Worm (Caenorhabditis elegans) whole organism, L2 larva: ENCODE measurements around the gene T27E4.7.

Source experiments
- C34F6.9 ChIP-seq: fragments of 150-350 bp; optimal IDR thresholded peaks from 2 replicates; lab custom pipeline; 2014; ENCODE audit warnings: missing biosample characterization, missing genetic modification characterization
- F13H6.1 ChIP-seq: sonication (generic microtip); optimal IDR thresholded peaks from 2 replicates; lab custom pipeline; 2016; ENCODE audit warnings: missing genetic modification characterization, missing compliant biosample characterization
- R02D3.7 ChIP-seq: fragments of 150-350 bp; optimal IDR thresholded peaks from 2 replicates; lab custom pipeline; 2014; ENCODE audit warnings: missing biosample characterization, missing genetic modification characterization
- Y55F3AM.14 ChIP-seq: fragments of 200-800 bp; sonication (Bioruptor generic); optimal IDR thresholded peaks from 2 replicates; lab custom pipeline; 2018; ENCODE audit warnings: mild to moderate bottlenecking, missing genetic modification characterization, missing compliant biosample characterization
- aly-2 ChIP-seq: fragments of 150-350 bp; optimal IDR thresholded peaks from 2 replicates; lab custom pipeline; 2014; ENCODE audit warnings: missing biosample characterization, missing genetic modification characterization
- blmp-1 ChIP-seq: sonication (generic microtip); optimal IDR thresholded peaks from 2 replicates; lab custom pipeline; 2017; ENCODE audit warnings: missing genetic modification characterization, mild to moderate bottlenecking, missing compliant biosample characterization, antibody characterized with exemption, moderate library complexity; ENCODE audit not compliant: insufficient read depth
- ceh-16 ChIP-seq: fragments of 150-350 bp; optimal IDR thresholded peaks from 2 replicates; lab custom pipeline; 2014; ENCODE audit warnings: missing biosample characterization, missing genetic modification characterization
- egl-27 ChIP-seq: sonication (generic microtip); optimal IDR thresholded peaks from 3 replicates; lab custom pipeline; 2017; ENCODE audit warnings: missing biosample characterization, missing genetic modification reagents, missing genetic modification characterization
- elt-3 ChIP-seq: sonication (generic microtip); optimal IDR thresholded peaks from 2 replicates; lab custom pipeline; 2017; ENCODE audit warnings: missing biosample characterization, missing genetic modification characterization
- lin-11 ChIP-seq: fragments of 150-350 bp; sonication (generic microtip); optimal IDR thresholded peaks from 2 replicates; lab custom pipeline; 2014; ENCODE audit warnings: missing biosample characterization, missing genetic modification characterization, inconsistent platforms, mixed read lengths
- lin-13 ChIP-seq: fragments of 150-350 bp; optimal IDR thresholded peaks from 2 replicates; lab custom pipeline; 2014; ENCODE audit warnings: missing biosample characterization, missing genetic modification reagents, missing genetic modification characterization
- mab-5 ChIP-seq: fragments of 150-350 bp; optimal IDR thresholded peaks from 2 replicates; lab custom pipeline; 2014; ENCODE audit warnings: missing biosample characterization, missing genetic modification characterization
- mbf-1 ChIP-seq: sonication (generic microtip); optimal IDR thresholded peaks from 2 replicates; lab custom pipeline; 2017; ENCODE audit warnings: missing biosample characterization, missing genetic modification characterization
- mdl-1 ChIP-seq, 2 experiments: fragments of 150-350 bp in 1 of 2; sonication (generic microtip) in 1 of 2; optimal IDR thresholded peaks; 2 replicates each; lab custom pipeline; 2017; ENCODE audit warnings: missing biosample characterization in 2 of 2, missing genetic modification characterization in 2 of 2
- nhr-11 ChIP-seq: fragments of 150-350 bp; optimal IDR thresholded peaks from 2 replicates; lab custom pipeline; 2014; ENCODE audit warnings: missing biosample characterization, missing genetic modification characterization
- nhr-12 ChIP-seq: fragments of 150-350 bp; optimal IDR thresholded peaks from 2 replicates; lab custom pipeline; 2014; ENCODE audit warnings: missing biosample characterization, missing genetic modification characterization
- nhr-129 ChIP-seq: fragments of 150-350 bp; optimal IDR thresholded peaks from 2 replicates; lab custom pipeline; 2014; ENCODE audit warnings: missing biosample characterization, missing genetic modification characterization
- nhr-21 ChIP-seq: fragments of 150-350 bp; optimal IDR thresholded peaks from 2 replicates; lab custom pipeline; 2014; ENCODE audit warnings: missing biosample characterization, missing genetic modification characterization
- nhr-23 ChIP-seq: fragments of 150-350 bp; optimal IDR thresholded peaks from 2 replicates; lab custom pipeline; 2014; ENCODE audit warnings: missing biosample characterization, missing genetic modification reagents, missing genetic modification characterization
- nhr-25 ChIP-seq: fragments of 150-350 bp; sonication (generic microtip); optimal IDR thresholded peaks from 3 replicates; lab custom pipeline; 2014; ENCODE audit warnings: missing biosample characterization, missing genetic modification characterization
- nhr-6 ChIP-seq: fragments of 150-350 bp; optimal IDR thresholded peaks from 2 replicates; lab custom pipeline; 2014; ENCODE audit warnings: missing biosample characterization, missing genetic modification characterization
- nhr-77 ChIP-seq: fragments of 150-350 bp; optimal IDR thresholded peaks from 2 replicates; lab custom pipeline; 2014; ENCODE audit warnings: missing biosample characterization, missing genetic modification characterization
- peb-1 ChIP-seq: fragments of 150-350 bp; optimal IDR thresholded peaks from 2 replicates; lab custom pipeline; 2014; ENCODE audit warnings: missing biosample characterization, missing genetic modification characterization
- sem-4 ChIP-seq: fragments of 150-350 bp; optimal IDR thresholded peaks from 2 replicates; lab custom pipeline; 2014; ENCODE audit warnings: missing biosample characterization, missing genetic modification reagents, missing genetic modification characterization
- snpc-4 ChIP-seq: fragments of 150-350 bp; optimal IDR thresholded peaks from 2 replicates; lab custom pipeline; 2014; ENCODE audit warnings: missing biosample characterization, missing genetic modification characterization
- unc-55 ChIP-seq: fragments of 150-350 bp; sonication (generic microtip); optimal IDR thresholded peaks from 3 replicates; lab custom pipeline; 2014; ENCODE audit warnings: missing biosample characterization, missing genetic modification reagents, missing genetic modification characterization
- unc-62 ChIP-seq: fragments of 150-350 bp; optimal IDR thresholded peaks from 2 replicates; lab custom pipeline; 2014; ENCODE audit warnings: missing biosample characterization, missing genetic modification reagents, missing genetic modification characterization
- zag-1 ChIP-seq: fragments of 150-350 bp; optimal IDR thresholded peaks from 2 replicates; lab custom pipeline; 2014; ENCODE audit warnings: missing biosample characterization, missing genetic modification characterization
- ztf-1 ChIP-seq: fragments of 200-800 bp; sonication (Bioruptor generic); conservative IDR thresholded peaks from 2 replicates; pipeline ENCODE4 v1.3.6; 2022; ENCODE audit warnings: missing genetic modification characterization, missing compliant biosample characterization

Gene T27E4.7

ce11 chrV:9041030-9041429 lies 35.1 kb downstream of the T27E4.7 start, which contains the start of gene cyp-33B1:
Gene cyp-33B1 (plus strand): TSS chrV:9041330.
- TF ChIP-seq mbf-1 = no peak

ce11 chrV:9035685-9036084 lies 40.4 kb downstream of the T27E4.7 start, which contains the start of gene srsx-34:
Gene srsx-34 (plus strand): TSS chrV:9035985.
- TF ChIP-seq C34F6.9 (tag; lab: Kevin White, UChicago) (no peak), egl-27 (tag; lab: Kevin White, UChicago) (no peak)

ce11 chrV:9033267-9033666 lies 42.9 kb downstream of the T27E4.7 start, which contains the start of gene C25E10.4:
Gene C25E10.4 (plus strand): TSS chrV:9033567.
- TF ChIP-seq ceh-16 (tag; lab: Kevin White, UChicago) (no peak), nhr-12 (tag; lab: Kevin White, UChicago) (no peak), unc-62 (GFP tag; lab: Kevin White, UChicago) (no peak), aly-2 (tag; lab: Kevin White, UChicago) (no peak), egl-27 (tag; lab: Kevin White, UChicago) (no peak), Y55F3AM.14 (GFP tag; lab: Kevin White, UChicago) (no peak), nhr-77 (tag; lab: Kevin White, UChicago) (no peak), lin-11 (no peak), mdl-1 (tag; optimal IDR thresholded peaks at IDR 0.05; lab: Kevin White, UChicago) (no peak), elt-3 (no peak), nhr-25 (tag; lab: Kevin White, UChicago) (no peak), sem-4 (no peak), nhr-23 (tag; lab: Kevin White, UChicago) (no peak), blmp-1 (tag; lab: Kevin White, UChicago) (no peak)

ce11 chrV:9030248-9030647 lies 45.9 kb downstream of the T27E4.7 start, which contains the start of gene C25E10.5:
Gene C25E10.5 (plus strand): TSS chrV:9030548.
- TF ChIP-seq mab-5 = no peak
- TF ChIP-seq lin-13 (GFP tag; lab: Kevin White, UChicago) = no peak
- TF ChIP-seq ztf-1 = no peak
- no peak for TF ChIP-seq mdl-1 (tag; optimal IDR thresholded peaks at IDR 0.05; lab: Kevin White, UChicago)
- no peak for TF ChIP-seq zag-1 (tag; lab: Kevin White, UChicago)
- TF ChIP-seq nhr-129 (tag; lab: Kevin White, UChicago) = no peak
- TF ChIP-seq peb-1 = no peak
- no peak for TF ChIP-seq F13H6.1
- TF ChIP-seq snpc-4 (tag; lab: Kevin White, UChicago) = no peak
- no peak for TF ChIP-seq nhr-23 (tag; lab: Kevin White, UChicago)
- TF ChIP-seq unc-55 (GFP tag; lab: Kevin White, UChicago) = no peak
- TF ChIP-seq nhr-12 (tag; lab: Kevin White, UChicago) = no peak
- no peak for TF ChIP-seq nhr-6 (tag; lab: Kevin White, UChicago)
- TF ChIP-seq R02D3.7 (tag; lab: Kevin White, UChicago) = no peak
- no peak for TF ChIP-seq nhr-11 (tag; lab: Kevin White, UChicago)
- TF ChIP-seq sem-4 = no peak
- no peak for TF ChIP-seq nhr-21 (tag; lab: Kevin White, UChicago)
- TF ChIP-seq nhr-25 (tag; lab: Kevin White, UChicago) = no peak
